Fruit fly (Drosophila melanogaster) whole organism, pupa: ENCODE data around the gene Ac78C.
A peak's percentile ranks its signal among the peaks of the same experiment; 100 is the strongest.

Source experiments
- CG10348 ChIP-seq: fragments of 200-800 bp; sonication (Bioruptor generic); IDR thresholded peaks from 2 replicates; pipeline ENCODE4 v1.3.6; 2022; ENCODE audit warnings: missing biosample characterization, missing genetic modification characterization
- CG12605 ChIP-seq: fragments of 200-800 bp; sonication (Bioruptor generic); IDR thresholded peaks from 2 replicates; pipeline ENCODE4 v1.3.6; 2022; ENCODE audit warnings: missing biosample characterization, missing genetic modification characterization
- CG13204 ChIP-seq: fragments of 200-800 bp; sonication (Bioruptor generic); optimal IDR thresholded peaks from 2 replicates; lab custom pipeline; 2018; ENCODE audit warnings: missing biosample characterization, mild to moderate bottlenecking, missing genetic modification characterization, moderate library complexity
- CG14655 ChIP-seq: fragments of 200-800 bp; sonication (Bioruptor generic); optimal IDR thresholded peaks from 3 replicates; lab custom pipeline; 2017; ENCODE audit warnings: mild to moderate bottlenecking, missing biosample characterization, missing genetic modification reagents, missing genetic modification characterization
- CG15710 ChIP-seq: fragments of 200-800 bp; sonication (Bioruptor generic); optimal IDR thresholded peaks from 2 replicates; lab custom pipeline; 2018; ENCODE audit warnings: missing biosample characterization, mild to moderate bottlenecking, missing genetic modification characterization, moderate library complexity
- CG17806 ChIP-seq: fragments of 200-800 bp; sonication (Bioruptor generic); optimal IDR thresholded peaks from 2 replicates; lab custom pipeline; 2018; ENCODE audit warnings: missing biosample characterization, mild to moderate bottlenecking, missing genetic modification characterization, moderate library complexity
- CG32121 ChIP-seq: fragments of 200-800 bp; sonication (Bioruptor generic); IDR thresholded peaks from 2 replicates; pipeline ENCODE4 v1.3.6; 2022; ENCODE audit warnings: missing biosample characterization, missing genetic modification characterization
- CG34367 ChIP-seq: fragments of 200-800 bp; sonication (Bioruptor generic); optimal IDR thresholded peaks from 2 replicates; lab custom pipeline; 2018; ENCODE audit warnings: missing biosample characterization, mild to moderate bottlenecking, missing genetic modification characterization
- CG4496 ChIP-seq: fragments of 200-800 bp; sonication (Bioruptor generic); IDR thresholded peaks from 3 replicates; pipeline ENCODE4 v1.3.6; 2022; ENCODE audit warnings: missing biosample characterization, missing genetic modification characterization
- CG8159 ChIP-seq: fragments of 200-800 bp; sonication (Bioruptor generic); optimal IDR thresholded peaks from 3 replicates; lab custom pipeline; 2018; ENCODE audit warnings: missing biosample characterization, mild to moderate bottlenecking, missing genetic modification characterization, moderate library complexity
- CG8301 ChIP-seq: fragments of 200-800 bp; sonication (Bioruptor generic); optimal IDR thresholded peaks from 2 replicates; lab custom pipeline; 2018; ENCODE audit warnings: missing biosample characterization, mild to moderate bottlenecking, missing genetic modification characterization
- CG9948 ChIP-seq: fragments of 200-800 bp; sonication (Bioruptor generic); optimal IDR thresholded peaks from 2 replicates; lab custom pipeline; 2018; ENCODE audit warnings: missing biosample characterization, mild to moderate bottlenecking, missing genetic modification characterization, moderate library complexity
- D1 ChIP-seq: fragments of 200-800 bp; sonication (Bioruptor generic); optimal IDR thresholded peaks from 2 replicates; lab custom pipeline; 2018; ENCODE audit warnings: missing biosample characterization, mild to moderate bottlenecking, missing genetic modification characterization, moderate library complexity
- EcR ChIP-seq: fragments of 200-800 bp; sonication (Bioruptor generic); optimal IDR thresholded peaks from 3 replicates; lab custom pipeline; 2019; ENCODE audit warnings: missing biosample characterization, missing genetic modification characterization, mild to moderate bottlenecking, moderate library complexity, missing genetic modification reagents
- Ets98B ChIP-seq: fragments of 200-800 bp; sonication (Bioruptor generic); IDR thresholded peaks from 2 replicates; pipeline ENCODE4 v1.3.6; 2022; ENCODE audit warnings: missing biosample characterization, missing genetic modification characterization
- Pif1A ChIP-seq: fragments of 200-800 bp; sonication (Bioruptor generic); optimal IDR thresholded peaks from 3 replicates; lab custom pipeline; 2016; ENCODE audit warnings: missing biosample characterization, missing genetic modification characterization
- Pif1B ChIP-seq: fragments of 200-800 bp; sonication (Bioruptor generic); optimal IDR thresholded peaks from 3 replicates; lab custom pipeline; 2016; ENCODE audit warnings: missing biosample characterization, missing genetic modification characterization
- Snoo ChIP-seq: fragments of 200-800 bp; sonication (Bioruptor generic); optimal IDR thresholded peaks from 3 replicates; lab custom pipeline; 2017; ENCODE audit warnings: missing biosample characterization, mild to moderate bottlenecking, missing genetic modification characterization, inconsistent platforms
- fd96Ca ChIP-seq: fragments of 200-800 bp; sonication (Bioruptor generic); IDR thresholded peaks from 3 replicates; pipeline ENCODE4 v1.3.6; 2022; ENCODE audit warnings: missing biosample characterization, missing genetic modification characterization
- gl ChIP-seq: fragments of 200-800 bp; sonication (Bioruptor generic); optimal IDR thresholded peaks from 2 replicates; lab custom pipeline; 2018; ENCODE audit warnings: missing biosample characterization, mild to moderate bottlenecking, missing genetic modification characterization
- rn ChIP-seq: fragments of 200-800 bp; sonication (Bioruptor generic); IDR thresholded peaks from 2 replicates; pipeline ENCODE4 v1.3.6; 2022; ENCODE audit warnings: missing biosample characterization, missing genetic modification characterization

Ac78C gene

dm6 chr3L:21123453-21123852, 48.3 kb downstream of the Ac78C start, which contains the start of gene CG33284:
Gene CG33284, plus strand, starts transcription at chr3L:21123753.
- no peak for TF ChIP-seq CG8159 (tag; lab: Kevin White, UChicago)
- TF ChIP-seq Snoo (tag; lab: Kevin White, UChicago) = no peak
- no peak for TF ChIP-seq CG32121
- TF ChIP-seq Pif1B (GFP tag; lab: Kevin White, UChicago) = no peak
- TF ChIP-seq fd96Ca (GFP tag; lab: Robert Waterston, UW) = no peak
- TF ChIP-seq D1 = no peak
- TF ChIP-seq rn = no peak
- TF ChIP-seq CG8301 = no peak
- TF ChIP-seq CG9948 = no peak
- no peak for TF ChIP-seq EcR (GFP tag; lab: Kevin White, UChicago)
- TF ChIP-seq CG10348 = no peak
- TF ChIP-seq gl (tag; lab: Kevin White, UChicago) = no peak
- no peak for TF ChIP-seq Pif1A (GFP tag; lab: Kevin White, UChicago)
- no peak for TF ChIP-seq CG13204 (GFP tag; lab: Kevin White, UChicago)
- TF ChIP-seq CG4496 (GFP tag; lab: Robert Waterston, UW) = no peak

dm6 chr3L:21122522-21122923, 49.2 kb downstream of the Ac78C start:
- peak; percentile 38 for TF ChIP-seq Pif1A (GFP tag; lab: Kevin White, UChicago)
- peak; percentile 54 for TF ChIP-seq Pif1B (GFP tag; lab: Kevin White, UChicago)
- peak; percentile 39 for TF ChIP-seq CG15710 (tag; lab: Kevin White, UChicago)
- no peak; the same call in 1 of the 2 replicates for TF ChIP-seq CG12605 (GFP tag; lab: Robert Waterston, UW)
- peak; percentile 84 for TF ChIP-seq CG14655 (GFP tag; lab: Kevin White, UChicago)
- TF ChIP-seq CG32121 = no peak
- TF ChIP-seq CG8301 = peak; percentile 62
- TF ChIP-seq CG13204 (GFP tag; lab: Kevin White, UChicago) = peak; percentile 41
- TF ChIP-seq CG17806 (tag; lab: Kevin White, UChicago) = peak; percentile 65
- no peak for TF ChIP-seq Snoo (tag; lab: Kevin White, UChicago)
- TF ChIP-seq CG9948 = peak; percentile 86
- no peak for TF ChIP-seq Ets98B (GFP tag; lab: Robert Waterston, UW)
- TF ChIP-seq rn = no peak
- no peak for TF ChIP-seq fd96Ca (GFP tag; lab: Robert Waterston, UW)
- peak; percentile 60 for TF ChIP-seq CG34367
- TF ChIP-seq gl (tag; lab: Kevin White, UChicago) = peak; percentile 51
- TF ChIP-seq CG4496 (GFP tag; lab: Robert Waterston, UW) = no peak
- TF ChIP-seq CG10348 = no peak
- peak; percentile 58 for TF ChIP-seq CG8159 (tag; lab: Kevin White, UChicago)
- TF ChIP-seq EcR (GFP tag; lab: Kevin White, UChicago) = no peak
- TF ChIP-seq D1 = peak; percentile 73

DNA sequence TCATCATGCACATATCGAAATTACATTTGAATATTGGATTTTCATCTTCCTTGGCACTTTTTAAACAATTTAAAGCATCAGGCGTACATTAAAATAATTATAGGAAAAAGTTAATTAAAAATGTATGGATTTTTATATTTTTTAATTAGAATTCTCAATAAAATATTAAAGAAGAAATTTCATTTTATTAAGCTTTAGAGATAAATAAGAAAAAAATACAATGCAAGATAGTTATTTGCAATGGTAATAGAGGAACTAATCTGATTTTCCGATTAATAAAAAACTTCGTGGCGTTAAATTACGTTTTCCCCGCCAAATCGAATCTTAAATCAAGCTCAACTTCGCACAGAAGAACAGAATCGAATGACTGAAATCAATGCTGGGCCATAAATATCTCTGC, 50.4 kb downstream of the Ac78C start, which contains the start of gene CG43938:
Gene CG43938 (plus strand): TSS at position 301 of the 400 bp plus-strand sequence.
- no peak for TF ChIP-seq CG10348
- no peak for TF ChIP-seq Ets98B (GFP tag; lab: Robert Waterston, UW)
- TF ChIP-seq gl (tag; lab: Kevin White, UChicago) = no peak
- TF ChIP-seq CG12605 (GFP tag; lab: Robert Waterston, UW) = no peak
- TF ChIP-seq CG15710 (tag; lab: Kevin White, UChicago) = no peak
- TF ChIP-seq Pif1B (GFP tag; lab: Kevin White, UChicago) = no peak
- no peak for TF ChIP-seq CG8301
- TF ChIP-seq CG9948 = no peak
- TF ChIP-seq CG32121 = no peak
- TF ChIP-seq CG13204 (GFP tag; lab: Kevin White, UChicago) = no peak
- no peak for TF ChIP-seq Pif1A (GFP tag; lab: Kevin White, UChicago)
- no peak for TF ChIP-seq CG17806 (tag; lab: Kevin White, UChicago)
- TF ChIP-seq Snoo (tag; lab: Kevin White, UChicago) = no peak
- no peak for TF ChIP-seq EcR (GFP tag; lab: Kevin White, UChicago)
- no peak for TF ChIP-seq fd96Ca (GFP tag; lab: Robert Waterston, UW)
- no peak for TF ChIP-seq D1
- TF ChIP-seq rn = no peak

DNA sequence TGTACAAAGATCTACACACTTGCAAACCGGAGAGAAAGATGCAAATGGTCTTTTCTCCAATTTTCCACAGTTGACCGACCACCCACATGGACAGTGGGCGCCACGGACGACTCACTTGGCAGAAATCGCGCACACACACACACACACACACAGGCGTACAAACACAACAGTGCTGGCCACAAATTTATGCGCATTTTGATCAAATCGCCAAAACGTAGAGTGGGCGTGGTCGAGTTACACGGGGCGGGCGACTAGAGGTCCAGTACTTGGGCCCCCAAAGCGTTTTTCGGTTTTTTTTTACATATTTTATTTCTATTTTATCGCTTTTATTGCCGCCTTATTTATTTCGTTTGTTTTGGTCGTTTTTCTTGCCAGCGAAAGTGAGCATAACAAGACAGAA, 53.1 kb downstream of the Ac78C start:
- TF ChIP-seq Pif1B (GFP tag; lab: Kevin White, UChicago) = no peak
- TF ChIP-seq CG34367 = no peak
- TF ChIP-seq CG8301 = peak; percentile 5
- TF ChIP-seq CG9948 = no peak
- TF ChIP-seq CG14655 (GFP tag; lab: Kevin White, UChicago) = peak; percentile 6
- no peak for TF ChIP-seq EcR (GFP tag; lab: Kevin White, UChicago)
- TF ChIP-seq CG10348 = no peak
- no peak for TF ChIP-seq CG13204 (GFP tag; lab: Kevin White, UChicago)
- no peak for TF ChIP-seq gl (tag; lab: Kevin White, UChicago)
- TF ChIP-seq CG17806 (tag; lab: Kevin White, UChicago) = no peak
- TF ChIP-seq D1 = no peak
- no peak for TF ChIP-seq CG12605 (GFP tag; lab: Robert Waterston, UW)
- TF ChIP-seq CG4496 (GFP tag; lab: Robert Waterston, UW) = no peak
- TF ChIP-seq CG32121 = peak; percentile 24; the same call in 1 of the 2 replicates
- no peak for TF ChIP-seq CG8159 (tag; lab: Kevin White, UChicago)
- TF ChIP-seq fd96Ca (GFP tag; lab: Robert Waterston, UW) = peak; percentile 58; the same call in 2 of the 3 replicates

DNA sequence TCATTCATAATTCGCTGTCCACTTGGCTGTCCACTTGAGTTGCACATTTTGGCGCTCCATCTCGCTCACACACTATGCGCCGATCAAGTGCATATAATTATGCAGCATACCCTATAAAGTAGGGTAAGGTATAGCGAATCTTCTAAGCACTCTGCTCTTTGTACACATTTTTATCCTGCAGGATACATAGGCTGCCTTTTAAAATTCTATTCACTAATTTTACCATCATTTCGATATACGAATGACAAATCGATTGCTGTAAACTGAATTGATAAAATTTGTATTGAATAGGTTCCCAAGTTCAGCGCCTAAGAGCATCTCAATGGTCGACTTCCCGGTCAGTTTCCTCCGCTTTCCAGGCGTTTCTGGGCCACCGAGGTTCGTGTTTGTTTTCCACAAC, 58.7 kb downstream of the Ac78C start:
- TF ChIP-seq CG8301 (peak; percentile 32), CG14655 (GFP tag; lab: Kevin White, UChicago) (peak; percentile 3), Pif1B (GFP tag; lab: Kevin White, UChicago) (no peak), CG15710 (tag; lab: Kevin White, UChicago) (no peak), CG32121 (peak; percentile 31; the same call in 1 of the 2 replicates)

DNA sequence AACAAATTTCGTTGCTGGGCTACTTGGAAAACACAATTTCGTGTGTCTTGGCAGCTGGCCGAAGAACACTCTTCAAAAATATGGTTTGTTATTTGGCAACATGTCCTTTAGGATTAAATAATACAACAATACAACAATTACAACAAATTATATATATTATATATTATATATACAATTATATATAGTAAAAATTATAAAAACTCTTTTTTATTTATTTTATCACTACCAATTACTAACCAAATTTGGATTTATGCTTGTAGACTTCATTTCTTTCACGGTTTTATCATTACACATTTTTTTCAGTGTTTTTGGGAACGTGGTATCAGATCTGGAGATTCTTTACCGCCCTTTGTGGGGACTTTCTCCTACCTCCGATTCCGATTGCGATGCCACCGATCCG, 63.3 kb downstream of the Ac78C start:
- peak; percentile 32 for TF ChIP-seq Snoo (tag; lab: Kevin White, UChicago)
- no peak for TF ChIP-seq rn
- peak; percentile 62 for TF ChIP-seq CG14655 (GFP tag; lab: Kevin White, UChicago)
- no peak for TF ChIP-seq Pif1A (GFP tag; lab: Kevin White, UChicago)
- TF ChIP-seq D1 = no peak
- no peak for TF ChIP-seq CG10348
- no peak for TF ChIP-seq CG34367
- TF ChIP-seq fd96Ca (GFP tag; lab: Robert Waterston, UW) = no peak
- TF ChIP-seq Pif1B (GFP tag; lab: Kevin White, UChicago) = peak; percentile 1
- no peak for TF ChIP-seq EcR (GFP tag; lab: Kevin White, UChicago)
- TF ChIP-seq gl (tag; lab: Kevin White, UChicago) = no peak
- TF ChIP-seq CG13204 (GFP tag; lab: Kevin White, UChicago) = no peak
- no peak for TF ChIP-seq CG4496 (GFP tag; lab: Robert Waterston, UW)
- TF ChIP-seq CG15710 (tag; lab: Kevin White, UChicago) = no peak
- no peak for TF ChIP-seq CG17806 (tag; lab: Kevin White, UChicago)
- no peak for TF ChIP-seq CG32121
- TF ChIP-seq CG9948 = peak; percentile 33
- TF ChIP-seq CG8159 (tag; lab: Kevin White, UChicago) = peak; percentile 31
- no peak for TF ChIP-seq CG12605 (GFP tag; lab: Robert Waterston, UW)
- peak; percentile 13 for TF ChIP-seq CG8301
- TF ChIP-seq Ets98B (GFP tag; lab: Robert Waterston, UW) = no peak
